Worm (Caenorhabditis elegans) whole organism, L4 larva: ENCODE data around the gene srx-98.

Experiments used
- F26F4.8 ChIP-seq: fragments of 200-800 bp; sonication (Bioruptor generic); conservative IDR thresholded peaks from 2 replicates; pipeline ENCODE4 v1.3.6; 2022; ENCODE audit warnings: missing genetic modification characterization, missing compliant biosample characterization
- dpl-1 ChIP-seq: fragments of 150-350 bp; optimal IDR thresholded peaks from 2 replicates; lab custom pipeline; 2014; ENCODE audit warnings: missing biosample characterization, missing genetic modification reagents, missing genetic modification characterization
- fkh-10 ChIP-seq: fragments of 150-350 bp; optimal IDR thresholded peaks from 2 replicates; lab custom pipeline; 2014; ENCODE audit warnings: missing biosample characterization, missing genetic modification reagents, missing genetic modification characterization
- lin-39 ChIP-seq: fragments of 150-350 bp; optimal IDR thresholded peaks from 2 replicates; lab custom pipeline; 2014; ENCODE audit warnings: missing biosample characterization, missing genetic modification reagents, missing genetic modification characterization
- lsy-2 ChIP-seq, 2 experiments: fragments of 150-350 bp in 1 of 2; sonication (generic microtip) in 1 of 2; optimal IDR thresholded peaks; 2 replicates each; lab custom pipeline; 2014 to 2017; ENCODE audit warnings: missing biosample characterization in 2 of 2, missing genetic modification characterization in 2 of 2

- TF ChIP-seq lsy-2 (tag; optimal IDR thresholded peaks at IDR 0.05; lab: Kevin White, UChicago) (no peak), dpl-1 (no peak), lin-39 (tag; lab: Kevin White, UChicago) (no peak), fkh-10 (GFP tag; lab: Kevin White, UChicago) (no peak), F26F4.8 (GFP tag; lab: Robert Waterston, UW) (no peak)
These were observed 36.1 kb downstream of the srx-98 start for ce11 chrII:3634765-3635164.
